Fruit fly (Drosophila melanogaster): ENCODE results near the gene HLH4C.

DNA sequence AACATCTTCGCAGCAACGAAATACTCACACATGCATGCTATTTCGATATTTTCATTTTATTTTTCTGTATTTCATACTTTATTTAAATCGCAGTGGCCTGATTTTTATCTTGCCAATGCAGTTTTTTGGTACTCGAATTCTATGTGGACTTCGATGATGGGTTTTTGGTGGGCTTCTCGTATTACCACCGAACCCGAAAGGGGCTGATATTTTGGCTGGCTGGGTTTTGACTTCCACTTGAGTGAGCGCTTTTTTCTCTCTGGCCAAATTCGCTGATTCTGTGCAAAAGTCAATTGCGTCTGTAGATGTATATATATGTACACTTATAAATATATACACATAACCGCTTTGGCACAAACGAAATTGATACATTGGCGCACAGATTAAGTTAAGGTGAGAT is 41.9 kb downstream of the HLH4C start:
- TF ChIP-seq h (optimal IDR thresholded peaks at IDR 0.05) (no peak), insv (optimal IDR thresholded peaks at IDR 0.05) (no peak), Sin3A (optimal IDR thresholded peaks at IDR 0.05) (no peak), psq (optimal IDR thresholded peaks at IDR 0.05) (no peak), Myc (optimal IDR thresholded peaks at IDR 0.05) (no peak)

All from Kc167 (cell line).